Fruit fly (Drosophila melanogaster) whole organism, wandering third instar larva: ENCODE data around the gene CG1965.

ENCODE experiments used
- CG9705 ChIP-seq: fragments of 200-800 bp; sonication (Bioruptor generic); optimal IDR thresholded peaks from 2 replicates; lab custom pipeline; 2018; ENCODE audit warnings: missing biosample characterization, mild to moderate bottlenecking, missing genetic modification characterization
- Dfd ChIP-seq: fragments of >200 bp; optimal IDR thresholded peaks from 2 replicates; lab custom pipeline; 2017; ENCODE audit warnings: missing biosample characterization, missing genetic modification characterization
- GATAd ChIP-seq: sonication (Bioruptor generic); optimal IDR thresholded peaks from 2 replicates; lab custom pipeline; 2016; ENCODE audit warnings: missing biosample characterization, missing genetic modification characterization
- Hr78 ChIP-seq: fragments of >200 bp; optimal IDR thresholded peaks from 2 replicates; lab custom pipeline; 2017; ENCODE audit warnings: missing biosample characterization, missing genetic modification characterization
- Sp1 ChIP-seq: fragments of 200-800 bp; sonication (Bioruptor generic); optimal IDR thresholded peaks from 3 replicates; lab custom pipeline; 2019; ENCODE audit warnings: missing biosample characterization, mild to moderate bottlenecking, missing genetic modification characterization, moderate library complexity
- br ChIP-seq: fragments of 200-800 bp; sonication (Bioruptor generic); optimal IDR thresholded peaks from 2 replicates; lab custom pipeline; 2016; ENCODE audit warnings: missing biosample characterization, missing genetic modification characterization
- dmrt93B ChIP-seq: fragments of 200-800 bp; sonication (Bioruptor generic); optimal IDR thresholded peaks from 2 replicates; lab custom pipeline; 2018; ENCODE audit warnings: missing biosample characterization, mild to moderate bottlenecking, missing genetic modification characterization
- fru ChIP-seq: fragments of 200-800 bp; sonication (Bioruptor generic); optimal IDR thresholded peaks from 3 replicates; lab custom pipeline; 2016; ENCODE audit warnings: missing biosample characterization, mild to moderate bottlenecking, missing genetic modification characterization
- lola ChIP-seq: fragments of >200 bp; optimal IDR thresholded peaks from 2 replicates; lab custom pipeline; 2017; ENCODE audit warnings: missing biosample characterization, missing genetic modification characterization
- psq ChIP-seq: fragments of 200-800 bp; sonication (Bioruptor generic); optimal IDR thresholded peaks from 3 replicates; lab custom pipeline; 2017; ENCODE audit warnings: missing biosample characterization, mild to moderate bottlenecking, missing genetic modification characterization, moderate library complexity

- TF ChIP-seq br (GFP tag; lab: Kevin White, UChicago) (no peak), CG9705 (GFP tag; lab: Kevin White, UChicago) (no peak), dmrt93B (GFP tag; lab: Kevin White, UChicago) (no peak), fru (no peak), psq (GFP tag; lab: Kevin White, UChicago) (no peak), lola (GFP tag; lab: Kevin White, UChicago) (no peak), GATAd (GFP tag; lab: Kevin White, UChicago) (no peak), Dfd (GFP tag; lab: Kevin White, UChicago) (no peak), Sp1 (no peak), Hr78 (GFP tag; lab: Kevin White, UChicago) (no peak)
Observed at dm6 chr3R:7112977-7113376, 45.8 kb downstream of the CG1965 start.
